Worm (Caenorhabditis elegans) whole organism, L4/young adult: ENCODE data around the gene Y73C8B.2.

Experiments
- dao-5 ChIP-seq: sonication (generic microtip); optimal IDR thresholded peaks from 2 replicates; lab custom pipeline; 2016; ENCODE audit warnings: missing genotype, missing genetic modification characterization, moderate library complexity, missing compliant biosample characterization
- him-1 ChIP-seq: sonication (generic microtip); optimal IDR thresholded peaks from 2 replicates; lab custom pipeline; 2016; ENCODE audit warnings: missing genotype, missing genetic modification reagents, missing genetic modification characterization, missing compliant biosample characterization

DNA sequence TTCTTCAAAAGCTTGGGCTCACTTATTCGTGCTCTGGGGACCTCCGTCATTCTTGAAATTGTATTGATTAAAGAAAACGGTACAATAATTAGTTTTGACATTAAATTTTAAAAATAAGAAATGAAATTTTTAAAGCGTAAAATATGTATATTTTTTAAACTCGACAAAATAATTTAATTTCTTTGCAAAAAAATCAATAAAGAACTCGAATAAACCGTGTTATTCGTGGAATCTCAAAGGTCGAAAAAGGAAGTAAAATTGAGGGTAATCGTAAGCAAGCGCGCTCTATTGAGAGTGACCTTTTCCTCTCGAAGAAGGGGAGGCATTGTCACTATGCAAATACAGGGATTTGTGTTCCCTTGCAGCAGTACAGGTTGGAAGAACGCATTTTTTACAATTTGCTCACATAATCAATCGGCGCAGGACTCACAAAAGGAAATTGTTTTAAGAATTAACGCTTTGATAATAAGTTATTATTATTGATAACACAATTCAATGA is at the start of gene Y73C8B.2:
- TF ChIP-seq dao-5 (tag; lab: Kevin White, UChicago): no peak
- TF ChIP-seq him-1 (tag; lab: Kevin White, UChicago): no peak
